Worm (Caenorhabditis elegans): ENCODE measurements around the gene glb-11.

The glb-11 gene

DNA sequence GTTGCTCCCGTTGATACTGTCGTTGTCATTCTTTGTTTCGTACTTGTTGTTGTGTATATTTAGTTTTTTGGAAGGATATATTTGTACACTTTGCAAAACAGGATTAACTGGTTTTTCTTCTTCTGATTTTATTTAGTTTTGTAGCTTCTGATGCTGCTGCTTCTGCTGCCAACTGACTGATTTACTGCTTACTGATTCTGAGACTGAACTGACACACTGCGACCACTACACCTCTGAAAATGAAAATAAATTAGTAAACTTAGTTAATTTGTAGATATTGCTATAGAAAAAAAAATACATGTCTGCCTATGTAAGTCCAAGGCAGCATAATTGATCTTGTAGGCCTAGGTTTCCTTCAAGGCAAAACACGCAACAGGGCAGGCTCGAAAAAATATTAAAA lies 19.3 kb downstream of the glb-11 start, which contains the start of gene R10E9.4:
Gene R10E9.4 (minus strand): TSS at position 101 of the 400 bp plus-strand sequence.
- TF ChIP-seq lin-13 (GFP tag; optimal IDR thresholded peaks at IDR 0.05) (no peak), unc-39 (tag; optimal IDR thresholded peaks at IDR 0.05) (no peak), ztf-4 (tag; optimal IDR thresholded peaks at IDR 0.05) (no peak), crh-2 (tag; optimal IDR thresholded peaks at IDR 0.05) (no peak)

DNA sequence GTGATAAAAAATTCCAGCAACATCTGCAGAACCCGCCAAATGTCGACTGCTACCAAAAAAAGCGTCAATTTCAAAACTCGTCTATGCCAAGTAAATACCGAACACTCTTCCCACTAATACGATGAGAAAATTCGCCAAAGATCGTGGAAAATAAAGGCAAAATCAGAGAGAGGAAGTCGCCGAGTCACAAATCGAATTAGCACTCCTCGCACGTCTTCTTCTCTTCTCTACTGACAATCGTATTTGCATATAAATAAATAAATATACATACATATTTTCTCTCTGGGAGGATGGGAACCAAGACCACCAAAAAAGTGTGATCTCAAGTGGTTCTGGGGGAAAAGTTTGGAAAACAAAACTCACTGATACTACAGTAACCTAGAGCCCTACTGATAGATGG lies 21.6 kb downstream of the glb-11 start:
- TF ChIP-seq Y55F3AM.14 (GFP tag; optimal IDR thresholded peaks at IDR 0.05) (no peak), ZK546.5 (tag; optimal IDR thresholded peaks at IDR 0.05) (no peak), sma-3 (GFP tag; optimal IDR thresholded peaks at IDR 0.05) (no peak), R02D3.7 (tag; optimal IDR thresholded peaks at IDR 0.05) (no peak), fos-1 (tag; optimal IDR thresholded peaks at IDR 0.05) (no peak)

DNA sequence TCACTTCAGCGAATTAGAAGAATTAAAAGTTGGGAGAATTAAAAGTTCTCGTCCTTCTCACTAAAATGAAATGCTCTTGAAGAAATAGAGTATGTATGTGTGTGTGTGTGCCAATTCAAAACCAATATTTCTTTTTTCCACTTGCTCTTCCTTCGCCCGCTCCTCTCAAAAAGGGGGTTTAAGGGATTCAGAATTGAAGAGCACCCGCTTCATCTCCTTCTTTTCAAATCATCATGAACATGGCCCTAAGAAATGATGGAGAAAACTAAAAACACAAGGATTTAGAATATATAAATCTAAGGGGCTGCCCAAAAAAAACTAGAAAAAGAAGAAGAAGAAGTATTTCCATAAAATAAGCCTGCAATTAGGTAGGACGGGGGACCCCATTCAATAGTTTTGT lies 22.9 kb downstream of the glb-11 start:
- TF ChIP-seq lin-39 (tag; optimal IDR thresholded peaks at IDR 0.05) = peak; percentile 7
- TF ChIP-seq nhr-129 (tag; optimal IDR thresholded peaks at IDR 0.05) = no peak
- TF ChIP-seq zag-1 (tag; optimal IDR thresholded peaks at IDR 0.05) = peak; percentile 16
- peak; percentile 42 for TF ChIP-seq unc-55 (GFP tag; optimal IDR thresholded peaks at IDR 0.05)

DNA sequence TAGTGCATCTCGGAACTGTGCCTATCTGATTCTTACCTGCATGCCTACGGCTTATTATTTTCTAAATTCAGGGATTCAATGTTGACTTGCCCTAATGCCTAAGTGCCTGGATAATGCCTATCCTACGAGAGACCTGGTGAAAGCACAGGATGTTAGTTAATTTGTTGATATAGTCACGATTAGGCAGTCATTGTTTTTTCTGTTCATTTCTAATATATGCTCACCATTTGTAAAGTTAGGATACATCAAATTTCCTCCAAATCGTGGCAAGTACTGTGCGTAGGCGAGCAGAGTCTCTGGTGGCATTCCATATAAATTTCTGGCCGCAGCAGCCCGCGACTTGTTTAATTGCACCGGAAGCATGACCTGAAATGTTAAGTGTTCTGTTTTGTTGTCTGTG lies 25.8 kb downstream of the glb-11 start:
- TF ChIP-seq peb-1 (tag; optimal IDR thresholded peaks at IDR 0.05) = no peak
- no peak for TF ChIP-seq egl-27 (tag; optimal IDR thresholded peaks at IDR 0.05)
- TF ChIP-seq aly-2 (tag; optimal IDR thresholded peaks at IDR 0.05) = no peak

DNA sequence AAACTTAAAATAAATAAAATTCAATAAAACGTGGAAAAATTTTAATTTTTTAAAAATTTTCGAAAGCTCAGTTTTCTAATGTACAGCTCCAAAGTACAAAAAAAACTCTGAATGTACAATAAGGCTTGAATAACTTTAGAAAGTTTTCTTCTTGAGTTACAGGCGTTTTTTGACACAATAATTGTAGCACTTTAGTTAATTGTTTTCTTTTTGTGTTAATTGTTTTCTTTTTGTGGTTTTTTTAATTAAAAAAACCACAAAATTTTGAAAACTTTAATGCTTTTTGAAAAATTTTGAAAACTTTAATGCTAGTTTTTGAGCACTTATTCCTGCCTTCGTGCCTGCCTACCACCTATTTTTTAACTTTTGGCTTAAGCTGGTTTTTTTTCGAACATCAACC lies 27.8 kb downstream of the glb-11 start, which contains the start of gene R10E9.2:
Gene R10E9.2 (minus strand): TSS at position 101 of the 400 bp plus-strand sequence.
- no peak for TF ChIP-seq nhr-6 (tag; optimal IDR thresholded peaks at IDR 0.05)
- no peak for TF ChIP-seq ceh-82 (tag; optimal IDR thresholded peaks at IDR 0.05)

DNA sequence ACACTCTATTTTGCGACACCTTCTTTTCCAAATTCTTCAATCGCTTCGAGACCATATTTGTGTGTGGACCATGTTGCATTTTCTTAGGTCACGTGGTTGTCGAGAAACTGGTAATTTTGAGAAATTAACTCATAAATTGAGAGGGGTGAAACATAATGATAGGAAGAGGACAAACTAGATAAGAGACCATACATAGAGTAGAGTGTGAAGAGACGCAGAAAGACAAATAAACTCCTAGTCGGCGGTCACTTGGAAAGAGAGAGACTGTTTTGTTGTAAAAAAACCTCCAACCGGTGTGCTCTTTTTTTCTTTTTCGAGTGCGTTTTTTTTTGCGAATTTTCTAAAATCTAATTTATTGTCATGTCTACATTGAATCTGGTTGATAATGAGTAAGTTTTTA lies 32.0 kb downstream of the glb-11 start, which contains the start of gene R10E9.3:
Gene R10E9.3 (plus strand): TSS at position 235 of the 400 bp plus-strand sequence.
- TF ChIP-seq mab-5 (tag; optimal IDR thresholded peaks at IDR 0.05) = no peak
- TF ChIP-seq R02D3.7 (tag; optimal IDR thresholded peaks at IDR 0.05) = no peak
- TF ChIP-seq snpc-4 (tag; optimal IDR thresholded peaks at IDR 0.05) = no peak
- peak; percentile 46 for TF ChIP-seq fos-1 (tag; optimal IDR thresholded peaks at IDR 0.05)
- TF ChIP-seq crh-2 (tag; optimal IDR thresholded peaks at IDR 0.05) = no peak
- no peak for TF ChIP-seq ztf-11 (tag; optimal IDR thresholded peaks at IDR 0.05)
- TF ChIP-seq zag-1 (tag; optimal IDR thresholded peaks at IDR 0.05) = no peak
- no peak for TF ChIP-seq F13H6.1 (tag; optimal IDR thresholded peaks at IDR 0.05)

DNA sequence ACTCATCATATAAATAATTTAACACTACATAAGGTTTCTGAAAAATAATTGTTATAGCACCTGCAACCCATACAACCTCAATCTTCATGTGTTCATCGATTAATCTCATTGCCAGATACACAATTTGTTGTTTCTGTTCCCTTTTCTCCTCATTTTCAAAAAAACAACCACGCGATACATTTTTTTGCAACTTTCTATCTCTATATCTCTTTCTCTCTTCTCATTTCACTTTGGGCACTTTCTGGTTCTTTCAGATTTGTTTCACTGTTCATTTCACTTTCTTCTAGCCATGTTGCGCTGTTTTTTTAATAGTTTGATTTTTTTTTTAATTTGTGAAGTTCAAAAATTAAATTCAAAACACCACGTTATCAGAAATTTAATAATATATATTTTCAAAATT lies 32.8 kb downstream of the glb-11 start:
- no peak for TF ChIP-seq nhr-11 (tag; optimal IDR thresholded peaks at IDR 0.05)
- peak; percentile 84 for TF ChIP-seq blmp-1 (tag; optimal IDR thresholded peaks at IDR 0.05; ENCODE audit: insufficient read depth)
- TF ChIP-seq lin-13 (GFP tag; optimal IDR thresholded peaks at IDR 0.05) = no peak
- no peak for TF ChIP-seq peb-1 (tag; optimal IDR thresholded peaks at IDR 0.05)
- no peak for TF ChIP-seq nhr-6 (tag; optimal IDR thresholded peaks at IDR 0.05)
- no peak for TF ChIP-seq dmd-4 (tag; optimal IDR thresholded peaks at IDR 0.05)
- no peak for TF ChIP-seq zag-1 (tag; optimal IDR thresholded peaks at IDR 0.05)
- no peak for TF ChIP-seq sma-9 (GFP tag; optimal IDR thresholded peaks at IDR 0.05)
- TF ChIP-seq sma-9 (tag; optimal IDR thresholded peaks at IDR 0.05) = no peak

DNA sequence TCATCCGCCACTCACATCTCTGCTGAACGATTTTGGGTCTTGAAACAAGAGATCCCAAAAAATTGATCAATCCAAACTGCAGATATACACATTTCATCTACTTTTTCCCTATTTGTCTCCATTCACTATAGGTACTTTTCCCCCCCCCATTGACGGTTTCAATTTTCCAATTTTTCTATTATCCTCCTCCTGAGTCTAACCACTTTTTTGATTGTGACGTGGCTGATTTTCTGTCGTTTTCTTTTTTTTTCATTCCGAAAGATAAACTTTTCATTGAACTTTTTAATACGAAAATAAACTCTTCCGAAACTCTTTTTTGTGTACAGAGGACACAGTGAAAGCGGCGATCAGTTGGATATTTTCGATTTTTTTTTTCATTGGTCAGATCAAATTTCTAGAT lies 34.1 kb downstream of the glb-11 start:
- TF ChIP-seq nhr-237 (tag; optimal IDR thresholded peaks at IDR 0.05) (no peak), ama-1 (optimal IDR thresholded peaks at IDR 0.05) (peak; percentile 22)
